Worm (Caenorhabditis elegans): ENCODE data around the gene F22B7.3.

F22B7.3 gene

DNA sequence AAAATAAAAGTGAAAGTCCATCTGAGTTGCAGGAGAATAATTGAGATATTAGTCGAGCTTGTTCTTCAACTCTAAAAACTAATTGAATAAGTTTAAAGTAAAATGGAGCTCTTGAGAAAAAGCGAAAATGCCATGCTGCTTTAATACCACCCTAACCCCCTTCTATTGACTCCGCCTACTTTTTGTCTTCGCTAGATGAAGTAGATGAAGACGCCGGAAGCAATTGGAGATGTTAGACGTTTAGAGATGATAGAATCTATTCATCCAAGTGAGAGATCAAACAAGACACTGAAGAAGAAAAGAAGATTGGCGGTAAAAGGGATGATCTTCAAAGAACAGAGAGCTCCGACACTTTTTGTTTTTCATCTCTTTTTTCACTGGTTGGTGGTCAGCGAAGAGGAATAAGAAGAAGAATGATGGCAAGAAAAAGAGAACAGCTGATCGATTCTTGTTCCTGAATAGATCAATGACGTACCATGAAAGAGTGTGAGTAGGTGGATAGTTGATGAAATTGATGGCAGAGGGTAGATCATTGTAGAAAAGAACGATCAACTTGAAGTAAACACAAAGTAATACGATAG, 5.8 kb downstream of the F22B7.3 start (continued):
- TF ChIP-seq pax-3 (tag; optimal IDR thresholded peaks at IDR 0.05) (no peak), efl-1 (optimal IDR thresholded peaks at IDR 0.05) (no peak), efl-1 (GFP tag; optimal IDR thresholded peaks at IDR 0.05 in 1 of 2) (peak in 1 of 2 experiments; percentile 30), nhr-12 (tag; optimal IDR thresholded peaks at IDR 0.05) (no peak), mep-1 (tag; optimal IDR thresholded peaks at IDR 0.05) (peak; percentile 6), blmp-1 (tag; optimal IDR thresholded peaks at IDR 0.05) (peak; percentile 83), rnt-1 (tag; optimal IDR thresholded peaks at IDR 0.05) (no peak), lin-14 (GFP tag; optimal IDR thresholded peaks at IDR 0.05) (peak; percentile 37), unc-130 (tag; optimal IDR thresholded peaks at IDR 0.05) (peak; percentile 2), dsc-1 (tag; optimal IDR thresholded peaks at IDR 0.05) (peak; percentile 58), lin-35 (GFP tag; optimal IDR thresholded peaks at IDR 0.05) (no peak), nhr-19 (GFP tag; conservative IDR thresholded peaks at IDR 0.05) (no peak), nhr-85 (tag) (peak; percentile 87), ceh-82 (tag; optimal IDR thresholded peaks at IDR 0.05) (no peak), zip-4 (GFP tag; optimal IDR thresholded peaks at IDR 0.05) (no peak), fos-1 (tag; optimal IDR thresholded peaks at IDR 0.05) (no peak), mdl-1 (tag; optimal IDR thresholded peaks at IDR 0.05) (no peak), nhr-77 (tag; optimal IDR thresholded peaks at IDR 0.05) (no peak), vab-15 (tag; optimal IDR thresholded peaks at IDR 0.05) (no peak), nhr-76 (tag; optimal IDR thresholded peaks at IDR 0.05) (no peak), unc-86 (tag; optimal IDR thresholded peaks at IDR 0.05) (no peak), elt-3 (tag; optimal IDR thresholded peaks at IDR 0.05) (peak in 1 of 6 experiments; percentile 24), sup-37 (GFP tag; optimal IDR thresholded peaks at IDR 0.05) (no peak), hlh-17 (GFP tag; optimal IDR thresholded peaks at IDR 0.05; ENCODE audit: borderline replicate concordance) (no peak), lin-39 (tag; optimal IDR thresholded peaks at IDR 0.05) (no peak)

DNA sequence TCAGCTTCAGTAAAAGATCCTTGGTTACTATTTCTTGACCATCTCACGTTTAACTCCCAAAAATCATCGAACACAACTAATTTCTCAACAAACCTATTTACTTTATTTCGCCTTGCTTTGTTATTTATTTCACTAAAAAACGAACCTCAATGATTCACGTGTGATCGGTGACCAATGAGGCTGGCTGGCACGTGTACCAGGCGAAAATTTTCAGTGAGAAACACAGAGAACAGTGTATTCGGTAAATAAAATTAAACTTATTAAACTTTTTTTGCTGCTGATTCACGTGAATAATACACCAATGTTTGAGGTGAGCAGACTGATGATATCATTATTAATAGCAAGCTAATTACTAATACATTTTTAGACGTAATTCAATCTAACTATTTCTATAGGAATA, 6.7 kb downstream of the F22B7.3 start:
- TF ChIP-seq nhr-71 (tag; optimal IDR thresholded peaks at IDR 0.05) (peak; percentile 51), tbx-2 (tag; optimal IDR thresholded peaks at IDR 0.05) (peak; percentile 5), ceh-8 (GFP tag; optimal IDR thresholded peaks at IDR 0.05) (peak; percentile 56), lin-14 (GFP tag; optimal IDR thresholded peaks at IDR 0.05) (peak; percentile 23), nhr-20 (tag; optimal IDR thresholded peaks at IDR 0.05) (peak; percentile 60), lin-15B (tag; optimal IDR thresholded peaks at IDR 0.05) (no peak), mdl-1 (tag; optimal IDR thresholded peaks at IDR 0.05) (peak in 1 of 2 experiments; percentile 2), elt-3 (tag; optimal IDR thresholded peaks at IDR 0.05) (peak in 1 of 6 experiments; percentile 38), snu-23 (GFP tag; optimal IDR thresholded peaks at IDR 0.05) (peak; percentile 40), nhr-90 (tag; optimal IDR thresholded peaks at IDR 0.05; ENCODE audit: poor library complexity) (no peak), nhr-19 (GFP tag; conservative IDR thresholded peaks at IDR 0.05) (peak; percentile 24; the same call in 1 of the 2 replicates), nhr-85 (tag) (peak; percentile 73), efl-1 (optimal IDR thresholded peaks at IDR 0.05) (no peak), efl-1 (GFP tag; optimal IDR thresholded peaks at IDR 0.05 in 1 of 2) (peak in 1 of 2 experiments; percentile 22), ets-5 (GFP tag; IDR thresholded peaks at IDR 0.05) (no peak)

DNA sequence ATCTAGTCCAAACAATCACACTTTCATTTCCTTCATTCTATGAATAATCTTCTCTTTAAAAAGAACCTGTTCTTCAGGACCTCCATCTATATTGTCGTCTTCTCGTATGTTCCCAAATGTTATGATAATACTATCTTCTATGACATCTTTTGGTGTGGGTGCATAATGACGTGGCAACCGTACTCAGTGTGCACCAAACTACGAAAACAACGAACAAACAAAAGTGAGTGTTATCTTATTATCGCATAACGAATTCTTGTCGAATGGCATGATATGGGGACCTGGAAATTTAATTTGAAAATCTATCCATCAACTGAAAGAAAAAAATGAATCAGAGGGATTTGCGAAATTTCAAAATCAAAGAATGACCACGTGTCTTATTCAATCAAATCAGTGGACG, 7.4 kb downstream of the F22B7.3 start:
- TF ChIP-seq nhr-85 (tag), result peak; percentile 70
- no peak for TF ChIP-seq zip-4 (GFP tag; optimal IDR thresholded peaks at IDR 0.05)
- TF ChIP-seq snu-23 (GFP tag; optimal IDR thresholded peaks at IDR 0.05), result peak; percentile 1
- TF ChIP-seq nhr-47 (tag; optimal IDR thresholded peaks at IDR 0.05), result no peak
- peak; percentile 3 for TF ChIP-seq lin-14 (GFP tag; optimal IDR thresholded peaks at IDR 0.05)
- no peak for TF ChIP-seq Y116A8C.19 (tag; optimal IDR thresholded peaks at IDR 0.05; ENCODE audit: borderline replicate concordance)
- peak; percentile 12; the same call in 1 of the 2 replicates for TF ChIP-seq nhr-19 (GFP tag; conservative IDR thresholded peaks at IDR 0.05)
- TF ChIP-seq pqm-1 (tag; optimal IDR thresholded peaks at IDR 0.05), result no peak

DNA sequence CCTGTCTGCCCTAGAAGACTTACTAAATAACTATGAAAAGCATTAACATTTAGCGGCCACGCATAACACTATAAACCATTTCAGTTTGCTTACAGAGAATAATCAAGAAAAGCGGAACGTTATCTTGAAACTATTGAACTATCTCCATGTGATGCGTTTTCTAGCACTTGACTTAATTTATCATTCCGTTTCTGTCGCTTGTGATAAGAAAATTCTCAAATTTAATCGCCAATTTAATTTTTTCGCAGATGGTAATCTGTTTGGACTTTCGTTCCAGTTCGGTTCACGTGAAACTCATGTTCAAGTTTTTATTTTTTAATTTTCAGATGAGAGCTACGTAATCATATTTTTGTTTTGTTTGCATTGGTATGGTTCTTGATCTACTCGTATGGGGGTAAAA, 8.3 kb downstream of the F22B7.3 start:
- TF ChIP-seq lin-35 (GFP tag; optimal IDR thresholded peaks at IDR 0.05) (peak in 1 of 2 experiments; percentile 46), nhr-237 (tag; optimal IDR thresholded peaks at IDR 0.05) (no peak), nhr-20 (tag; optimal IDR thresholded peaks at IDR 0.05) (peak; percentile 34), mdl-1 (tag; optimal IDR thresholded peaks at IDR 0.05) (peak in 1 of 2 experiments; percentile 23), nhr-71 (tag; optimal IDR thresholded peaks at IDR 0.05) (peak; percentile 38), jun-1 (tag; optimal IDR thresholded peaks at IDR 0.05) (peak; percentile 41), elt-2 (tag; optimal IDR thresholded peaks at IDR 0.05) (peak; percentile 92), lin-14 (GFP tag; optimal IDR thresholded peaks at IDR 0.05) (peak; percentile 35), tlp-1 (tag; optimal IDR thresholded peaks at IDR 0.05) (peak; percentile 78), elt-3 (tag; optimal IDR thresholded peaks at IDR 0.05) (peak in 2 of 6 experiments; percentile 26 to 81), efl-1 (optimal IDR thresholded peaks at IDR 0.05) (no peak), efl-1 (GFP tag; optimal IDR thresholded peaks at IDR 0.05 in 1 of 2) (peak in 1 of 2 experiments; percentile 24), efl-3 (GFP tag; optimal IDR thresholded peaks at IDR 0.05) (no peak), nhr-85 (tag) (peak; percentile 23), pag-3 (tag; optimal IDR thresholded peaks at IDR 0.05; ENCODE audit: borderline replicate concordance, insufficient read depth) (no peak), nhr-77 (tag; optimal IDR thresholded peaks at IDR 0.05) (no peak), nhr-90 (tag; optimal IDR thresholded peaks at IDR 0.05; ENCODE audit: poor library complexity) (peak; percentile 27), unc-130 (tag; optimal IDR thresholded peaks at IDR 0.05) (no peak)

Measured in whole organism, L1 larva.